Fruit fly (Drosophila melanogaster): ENCODE results near the gene CG7884.

dm6 chrX:19276489-19277117 lies 56.2 kb downstream of the CG7884 start, which contains the start of the genes CG32537 and CG32536:
- no peak for TF ChIP-seq CG12236 (GFP tag; optimal IDR thresholded peaks at IDR 0.05)
- TF ChIP-seq eve (GFP tag; optimal IDR thresholded peaks at IDR 0.05): no peak
- TF ChIP-seq Hmr (GFP tag; optimal IDR thresholded peaks at IDR 0.05): no peak

Measured in whole organism, embryonic.